Worm (Caenorhabditis elegans): ENCODE results near the gene R02D5.24.

- TF ChIP-seq pqm-1 (tag; optimal IDR thresholded peaks at IDR 0.05): no peak
- no peak for TF ChIP-seq nhr-67 (tag; optimal IDR thresholded peaks at IDR 0.05)
Observed at ce11 chrV:14548510-14548909, 47.4 kb downstream of the R02D5.24 start.
